Worm (Caenorhabditis elegans): ENCODE data around the gene wdr-4.

ce11 chrIII:6756769-6757168 is 31.2 kb downstream of the wdr-4 start:
- TF ChIP-seq C38D4.7 (GFP tag; optimal IDR thresholded peaks at IDR 0.05) (no peak), unc-86 (tag; optimal IDR thresholded peaks at IDR 0.05) (no peak), ceh-34 (tag; optimal IDR thresholded peaks at IDR 0.05) (no peak), T23F11.4 (GFP tag; optimal IDR thresholded peaks at IDR 0.05) (no peak), tbx-2 (tag; optimal IDR thresholded peaks at IDR 0.05) (no peak), pha-4 (tag; optimal IDR thresholded peaks at IDR 0.05) (no peak), elt-2 (tag; optimal IDR thresholded peaks at IDR 0.05) (no peak), sox-2 (GFP tag; IDR thresholded peaks at IDR 0.05) (no peak), fkh-6 (tag; optimal IDR thresholded peaks at IDR 0.05) (no peak), nhr-232 (tag; optimal IDR thresholded peaks at IDR 0.05) (no peak), nfya-1 (tag; optimal IDR thresholded peaks at IDR 0.05) (no peak)
